Worm (Caenorhabditis elegans) whole organism, late embryonic: ENCODE measurements around the gene Y55D5A.3.

Source experiments
- C08G9.2 ChIP-seq: sonication (generic microtip); optimal IDR thresholded peaks from 2 replicates; lab custom pipeline; 2016; ENCODE audit warnings: mild to moderate bottlenecking, missing genetic modification characterization, moderate library complexity, missing compliant biosample characterization
- C38D4.7 ChIP-seq: fragments of 200-800 bp; sonication (Bioruptor generic); optimal IDR thresholded peaks from 2 replicates; lab custom pipeline; 2018; ENCODE audit warnings: mild to moderate bottlenecking, missing genetic modification characterization, moderate library complexity, missing compliant biosample characterization
- F13H6.1 ChIP-seq: sonication (generic microtip); optimal IDR thresholded peaks from 2 replicates; lab custom pipeline; 2016; ENCODE audit warnings: missing genetic modification characterization, missing compliant biosample characterization
- T23F11.4 ChIP-seq: fragments of 200-800 bp; sonication (Bioruptor generic); optimal IDR thresholded peaks from 2 replicates; lab custom pipeline; 2018; ENCODE audit warnings: mild to moderate bottlenecking, missing genetic modification characterization, missing compliant biosample characterization
- ahr-1 ChIP-seq: sonication (generic microtip); optimal IDR thresholded peaks from 2 replicates; lab custom pipeline; 2016; ENCODE audit warnings: missing genetic modification characterization, missing compliant biosample characterization
- ama-1 ChIP-seq: fragments of 150-350 bp; optimal IDR thresholded peaks from 2 replicates; lab custom pipeline; 2014
- ceh-14 ChIP-seq: sonication (generic microtip); optimal IDR thresholded peaks from 2 replicates; lab custom pipeline; 2016; ENCODE audit warnings: missing genotype, missing genetic modification characterization, missing compliant biosample characterization
- ceh-18 ChIP-seq: sonication (generic microtip); optimal IDR thresholded peaks from 2 replicates; lab custom pipeline; 2016; ENCODE audit warnings: missing genetic modification characterization, missing compliant biosample characterization
- ceh-19 ChIP-seq: fragments of 200-800 bp; sonication (Bioruptor generic); optimal IDR thresholded peaks from 2 replicates; lab custom pipeline; 2018; ENCODE audit warnings: mild to moderate bottlenecking, missing genetic modification characterization, missing compliant biosample characterization
- ceh-2 ChIP-seq: sonication (generic microtip); optimal IDR thresholded peaks from 2 replicates; lab custom pipeline; 2016; ENCODE audit warnings: missing genotype, missing genetic modification characterization, missing compliant biosample characterization
- ceh-22 ChIP-seq: sonication (generic microtip); optimal IDR thresholded peaks from 2 replicates; lab custom pipeline; 2017; ENCODE audit warnings: missing biosample characterization, missing genetic modification characterization
- ceh-30 ChIP-seq: fragments of 150-350 bp; optimal IDR thresholded peaks from 2 replicates; lab custom pipeline; 2014; ENCODE audit warnings: missing biosample characterization, missing genetic modification characterization
- ceh-45 ChIP-seq: fragments of 200-800 bp; sonication (Bioruptor generic); IDR thresholded peaks from 2 replicates; pipeline ENCODE4 v1.3.6; 2022; ENCODE audit warnings: missing genetic modification reagents, missing genetic modification characterization, missing compliant biosample characterization
- ceh-48 ChIP-seq: sonication (generic microtip); optimal IDR thresholded peaks from 2 replicates; lab custom pipeline; 2016; ENCODE audit warnings: missing genetic modification characterization, inconsistent platforms, missing compliant biosample characterization
- ceh-6 ChIP-seq: fragments of 200-800 bp; sonication (Bioruptor generic); optimal IDR thresholded peaks from 2 replicates; lab custom pipeline; 2018; ENCODE audit warnings: mild to moderate bottlenecking, missing genetic modification characterization, missing compliant biosample characterization
- ceh-9 ChIP-seq: sonication (generic microtip); optimal IDR thresholded peaks from 2 replicates; lab custom pipeline; 2016; ENCODE audit warnings: mild to moderate bottlenecking, missing genetic modification characterization, inconsistent platforms, missing compliant biosample characterization
- che-1 ChIP-seq: sonication (generic microtip); optimal IDR thresholded peaks from 2 replicates; lab custom pipeline; 2016; ENCODE audit warnings: mild to moderate bottlenecking, missing genetic modification characterization, missing compliant biosample characterization
- elt-2 ChIP-seq: sonication (generic microtip); optimal IDR thresholded peaks from 2 replicates; lab custom pipeline; 2016; ENCODE audit warnings: missing genetic modification reagents, missing genetic modification characterization, missing compliant biosample characterization
- ets-4 ChIP-seq: sonication (generic microtip); optimal IDR thresholded peaks from 2 replicates; lab custom pipeline; 2016; ENCODE audit warnings: missing genetic modification characterization, missing compliant biosample characterization
- eyg-1 ChIP-seq: sonication (generic microtip); optimal IDR thresholded peaks from 2 replicates; lab custom pipeline; 2016; ENCODE audit warnings: missing genotype, missing genetic modification characterization, missing compliant biosample characterization
- fkh-6 ChIP-seq: sonication (generic microtip); optimal IDR thresholded peaks from 2 replicates; lab custom pipeline; 2016; ENCODE audit warnings: missing genetic modification characterization, missing compliant biosample characterization
- gmeb-2 ChIP-seq: sonication (generic microtip); optimal IDR thresholded peaks from 2 replicates; lab custom pipeline; 2016; ENCODE audit warnings: missing genetic modification characterization, inconsistent platforms, missing compliant biosample characterization
- hlh-13 ChIP-seq: fragments of 200-800 bp; sonication (Bioruptor generic); optimal IDR thresholded peaks from 2 replicates; lab custom pipeline; 2018; ENCODE audit warnings: mild to moderate bottlenecking, missing genetic modification characterization, missing compliant biosample characterization
- hlh-15 ChIP-seq: sonication (generic microtip); optimal IDR thresholded peaks from 2 replicates; lab custom pipeline; 2016; ENCODE audit warnings: missing genetic modification characterization, missing compliant biosample characterization
- hlh-6 ChIP-seq: sonication (generic microtip); optimal IDR thresholded peaks from 2 replicates; lab custom pipeline; 2016; ENCODE audit warnings: missing genotype, missing genetic modification characterization, missing compliant biosample characterization
- lim-6 ChIP-seq: sonication (generic microtip); optimal IDR thresholded peaks from 2 replicates; lab custom pipeline; 2016; ENCODE audit warnings: missing genetic modification characterization, missing compliant biosample characterization
- lin-11 ChIP-seq: fragments of 200-800 bp; sonication (Bioruptor generic); optimal IDR thresholded peaks from 2 replicates; lab custom pipeline; 2018; ENCODE audit warnings: mild to moderate bottlenecking, missing genetic modification characterization, missing compliant biosample characterization
- madf-2 ChIP-seq: sonication (generic microtip); optimal IDR thresholded peaks from 2 replicates; lab custom pipeline; 2017; ENCODE audit warnings: missing genetic modification characterization, missing compliant biosample characterization
- nfya-1 ChIP-seq: sonication (generic microtip); optimal IDR thresholded peaks from 2 replicates; lab custom pipeline; 2017; ENCODE audit warnings: missing genetic modification characterization, mild to moderate bottlenecking, missing compliant biosample characterization, antibody characterized with exemption, moderate library complexity
- npax-4 ChIP-seq: sonication (generic microtip); optimal IDR thresholded peaks from 2 replicates; lab custom pipeline; 2016; ENCODE audit warnings: missing genetic modification characterization, missing compliant biosample characterization
- pag-3 ChIP-seq: sonication (generic microtip); optimal IDR thresholded peaks from 2 replicates; lab custom pipeline; 2016; ENCODE audit warnings: missing compliant biosample characterization, missing genetic modification characterization, borderline replicate concordance
- pha-4 ChIP-seq: fragments of 150-350 bp; optimal IDR thresholded peaks from 2 replicates; lab custom pipeline; 2018; ENCODE audit warnings: missing biosample characterization, missing genetic modification reagents, missing genetic modification characterization
- pqm-1 ChIP-seq: sonication (generic microtip); optimal IDR thresholded peaks from 2 replicates; lab custom pipeline; 2016; ENCODE audit warnings: missing genetic modification characterization, missing compliant biosample characterization
- rnt-1 ChIP-seq: sonication (generic microtip); optimal IDR thresholded peaks from 2 replicates; lab custom pipeline; 2016; ENCODE audit warnings: missing genetic modification characterization, missing compliant biosample characterization
- sdc-2 ChIP-seq: sonication (generic microtip); optimal IDR thresholded peaks from 2 replicates; lab custom pipeline; 2016; ENCODE audit warnings: missing genotype, missing genetic modification characterization, missing compliant biosample characterization
- sox-2 ChIP-seq: fragments of 200-800 bp; sonication (Bioruptor generic); IDR thresholded peaks from 2 replicates; pipeline ENCODE4 v1.3.6; 2022; ENCODE audit warnings: missing genetic modification reagents, missing genetic modification characterization, missing compliant biosample characterization
- syd-9 ChIP-seq: sonication (generic microtip); optimal IDR thresholded peaks from 2 replicates; lab custom pipeline; 2016; ENCODE audit warnings: mild to moderate bottlenecking, missing genetic modification characterization, moderate library complexity, missing compliant biosample characterization
- tbx-7 ChIP-seq: sonication (generic microtip); optimal IDR thresholded peaks from 2 replicates; lab custom pipeline; 2016; ENCODE audit warnings: missing genotype, missing genetic modification characterization, missing compliant biosample characterization
- ttx-3 ChIP-seq: sonication (generic microtip); optimal IDR thresholded peaks from 2 replicates; lab custom pipeline; 2016; ENCODE audit warnings: missing genetic modification reagents, missing genetic modification characterization, missing compliant biosample characterization
- unc-55 ChIP-seq: sonication (generic microtip); optimal IDR thresholded peaks from 2 replicates; lab custom pipeline; 2017; ENCODE audit warnings: missing biosample characterization, missing genetic modification reagents, missing genetic modification characterization
- unc-86 ChIP-seq: sonication (generic microtip); optimal IDR thresholded peaks from 2 replicates; lab custom pipeline; 2016; ENCODE audit warnings: missing genetic modification characterization, missing compliant biosample characterization
- zip-5 ChIP-seq: sonication (generic microtip); optimal IDR thresholded peaks from 2 replicates; lab custom pipeline; 2016; ENCODE audit warnings: missing genetic modification characterization, missing compliant biosample characterization
- ztf-16 ChIP-seq: sonication (generic microtip); optimal IDR thresholded peaks from 2 replicates; lab custom pipeline; 2017; ENCODE audit warnings: missing genetic modification characterization, missing compliant biosample characterization

Gene Y55D5A.3

ce11 chrIII:2947251-2947650 lies 28.3 kb downstream of the Y55D5A.3 start:
- TF ChIP-seq madf-2, result no peak
- no peak for TF ChIP-seq ceh-18 (tag; lab: Kevin White, UChicago)
- peak; percentile 1 for TF ChIP-seq nfya-1
- TF ChIP-seq, all 69 proteins: peak for 1

ce11 chrIII:2946626-2947168 lies 28.9 kb downstream of the Y55D5A.3 start, which contains the start of gene H05C05.1:
Gene H05C05.1 (plus strand): TSS chrIII:2947118.
- TF ChIP-seq ceh-45 (GFP tag; lab: Robert Waterston, UW) (no peak), eyg-1 (tag; lab: Kevin White, UChicago) (no peak), ceh-14 (tag; lab: Kevin White, UChicago) (no peak), syd-9 (no peak), che-1 (tag; lab: Kevin White, UChicago) (no peak), T23F11.4 (GFP tag; lab: Kevin White, UChicago) (no peak), ceh-19 (GFP tag; lab: Kevin White, UChicago) (no peak), ceh-9 (tag; lab: Kevin White, UChicago) (no peak), C38D4.7 (GFP tag; lab: Kevin White, UChicago) (no peak), ceh-6 (GFP tag; lab: Kevin White, UChicago) (no peak), hlh-15 (tag; lab: Kevin White, UChicago) (no peak), ceh-30 (no peak), ztf-16 (tag; lab: Kevin White, UChicago) (no peak), ets-4 (tag; lab: Kevin White, UChicago) (no peak), zip-5 (no peak), gmeb-2 (tag; lab: Kevin White, UChicago) (no peak)

- TF ChIP-seq sdc-2 (tag; lab: Kevin White, UChicago) (no peak), pag-3 (tag; lab: Kevin White, UChicago) (no peak), gmeb-2 (tag; lab: Kevin White, UChicago) (no peak)
Observed at ce11 chrIII:2946101-2946500, 29.5 kb downstream of the Y55D5A.3 start, which contains the start of gene H05C05.4. Gene H05C05.4 (minus strand): TSS chrIII:2946201.

- TF ChIP-seq ets-4 (tag; lab: Kevin White, UChicago) (no peak), unc-55 (GFP tag; lab: Kevin White, UChicago) (no peak), tbx-7 (tag; lab: Kevin White, UChicago) (no peak), hlh-13 (GFP tag; lab: Kevin White, UChicago) (no peak), ama-1 (no peak), ttx-3 (no peak), fkh-6 (tag; lab: Kevin White, UChicago) (no peak), unc-86 (tag; lab: Kevin White, UChicago) (no peak), ceh-18 (tag; lab: Kevin White, UChicago) (no peak), nfya-1 (no peak), hlh-6 (tag; lab: Kevin White, UChicago) (no peak), pqm-1 (no peak), pha-4 (tag; lab: Kevin White, UChicago) (no peak), C08G9.2 (no peak), syd-9 (no peak), eyg-1 (tag; lab: Kevin White, UChicago) (no peak)
- TF ChIP-seq, all 69 proteins: peak for 0
Observed at ce11 chrIII:2943995-2944394, 31.6 kb downstream of the Y55D5A.3 start, which contains the start of gene R10F2.6. Gene R10F2.6 (minus strand): TSS chrIII:2944095.

DNA sequence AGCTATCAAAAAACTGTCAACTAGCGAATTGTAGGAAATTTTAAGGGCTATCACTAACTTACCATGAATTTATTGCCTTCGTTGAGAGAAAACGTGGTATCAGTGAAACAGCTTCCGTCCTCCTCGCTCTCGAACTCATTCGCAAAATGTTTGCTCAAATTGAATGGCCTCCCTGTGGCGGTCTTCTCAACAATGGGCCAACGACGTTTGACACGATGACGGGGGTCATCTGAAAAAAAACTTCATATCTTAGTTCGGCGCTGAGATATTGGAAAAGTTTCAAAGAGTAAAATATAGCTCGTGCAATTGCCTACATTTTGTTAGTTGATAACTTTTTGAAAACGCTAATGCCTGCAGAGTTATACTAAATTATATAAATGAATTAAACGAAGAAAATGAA lies 34.0 kb downstream of the Y55D5A.3 start:
- TF ChIP-seq ceh-48 (no peak), npax-4 (tag; lab: Kevin White, UChicago) (no peak), elt-2 (tag; lab: Kevin White, UChicago) (no peak), unc-55 (GFP tag; lab: Kevin White, UChicago) (no peak), rnt-1 (tag; lab: Kevin White, UChicago) (no peak), ahr-1 (tag; lab: Kevin White, UChicago) (no peak), sox-2 (GFP tag; lab: Robert Waterston, UW) (no peak), lin-11 (tag; lab: Kevin White, UChicago) (no peak), ceh-2 (tag; lab: Kevin White, UChicago) (no peak), lim-6 (tag; lab: Kevin White, UChicago) (no peak), unc-86 (tag; lab: Kevin White, UChicago) (no peak), ceh-22 (no peak), F13H6.1 (tag; lab: Kevin White, UChicago) (no peak)
